Fruit fly (Drosophila melanogaster): ENCODE data around the gene CG31606.

CG31606 gene

dm6 chr2L:8159498-8159897 is 12.1 kb downstream of the CG31606 start, which contains the start of the genes PAPLA1 and Rbsn-5 (continued):
- TF ChIP-seq hkb (optimal IDR thresholded peaks at IDR 0.05) = no peak
- TF ChIP-seq hkb (GFP tag; IDR thresholded peaks at IDR 0.05) = peak; percentile 90
- peak; percentile 94 for TF ChIP-seq NC2β (GFP tag; optimal IDR thresholded peaks at IDR 0.05)
- TF ChIP-seq Tbp (GFP tag; optimal IDR thresholded peaks at IDR 0.05) = no peak
- TF ChIP-seq CG2889 (GFP tag; IDR thresholded peaks at IDR 0.05) = peak; percentile 93
- peak; percentile 99 for TF ChIP-seq sens (GFP tag)
- TF ChIP-seq CG1529 (GFP tag; optimal IDR thresholded peaks at IDR 0.05) = peak; percentile 84
- peak in 1 of 3 experiments; percentile 87 for TF ChIP-seq lola (GFP tag; optimal IDR thresholded peaks at IDR 0.05)
- peak; percentile 81 for TF ChIP-seq CG7987 (GFP tag; optimal IDR thresholded peaks at IDR 0.05)
- peak; percentile 83 for TF ChIP-seq ATbp (GFP tag; optimal IDR thresholded peaks at IDR 0.05)
- TF ChIP-seq cwo (GFP tag; optimal IDR thresholded peaks at IDR 0.05) = peak; percentile 80
- no peak for TF ChIP-seq vnd (GFP tag; IDR thresholded peaks at IDR 0.05; ENCODE audit: partially characterized antibody)
- TF ChIP-seq CG34422 (GFP tag; IDR thresholded peaks at IDR 0.05) = peak; percentile 92
- TF ChIP-seq CG4424 (GFP tag; optimal IDR thresholded peaks at IDR 0.05) = peak; percentile 96
- peak; percentile 96 for TF ChIP-seq CG14441 (GFP tag; IDR thresholded peaks at IDR 0.05)
- peak; percentile 40 for TF ChIP-seq gfzf (GFP tag; optimal IDR thresholded peaks at IDR 0.05)
- TF ChIP-seq CG12942 (GFP tag; optimal IDR thresholded peaks at IDR 0.05) = peak; percentile 94
- TF ChIP-seq Chrac-16 (GFP tag; optimal IDR thresholded peaks at IDR 0.05) = peak; percentile 94
- TF ChIP-seq sisA (GFP tag; IDR thresholded peaks at IDR 0.05) = peak; percentile 96
- TF ChIP-seq Xrp1 (GFP tag; IDR thresholded peaks at IDR 0.05) = peak; percentile 93
- TF ChIP-seq CG6175 (GFP tag; IDR thresholded peaks at IDR 0.05) = peak; percentile 79
- TF ChIP-seq trem (tag; optimal IDR thresholded peaks at IDR 0.05) = peak; percentile 84
- TF ChIP-seq Doc3 (GFP tag; IDR thresholded peaks at IDR 0.05; ENCODE audit: partially characterized antibody) = no peak
- TF ChIP-seq CG6813 (GFP tag; optimal IDR thresholded peaks at IDR 0.05) = peak; percentile 80
- peak; percentile 89 for TF ChIP-seq nom (GFP tag; optimal IDR thresholded peaks at IDR 0.05)
- peak; percentile 92 for TF ChIP-seq her (GFP tag; optimal IDR thresholded peaks at IDR 0.05)
- peak; percentile 55 for TF ChIP-seq CG5180 (GFP tag; optimal IDR thresholded peaks at IDR 0.05)
- TF ChIP-seq sug (tag; optimal IDR thresholded peaks at IDR 0.05) = peak; percentile 94
- TF ChIP-seq CG6765 (GFP tag; optimal IDR thresholded peaks at IDR 0.05) = peak; percentile 89
- TF ChIP-seq CG3726 (GFP tag; IDR thresholded peaks at IDR 0.05) = peak; percentile 88
- peak; percentile 90 for TF ChIP-seq Mes4 (GFP tag; optimal IDR thresholded peaks at IDR 0.05)
- TF ChIP-seq Side (GFP tag; optimal IDR thresholded peaks at IDR 0.05) = peak; percentile 93
- TF ChIP-seq Ssrp (tag; optimal IDR thresholded peaks at IDR 0.05) = peak; percentile 92
- peak; percentile 86 for TF ChIP-seq Rx (GFP tag; IDR thresholded peaks at IDR 0.05)
- peak; percentile 92 for TF ChIP-seq crc (GFP tag; optimal IDR thresholded peaks at IDR 0.05)
- TF ChIP-seq CG8359 (GFP tag; optimal IDR thresholded peaks at IDR 0.05; ENCODE audit: borderline replicate concordance) = peak; percentile 62
- TF ChIP-seq wor (GFP tag; IDR thresholded peaks at IDR 0.05) = peak; percentile 72
- peak; percentile 88 for TF ChIP-seq fd3F (GFP tag; optimal IDR thresholded peaks at IDR 0.05)
- peak; percentile 82 for TF ChIP-seq Usf (GFP tag; optimal IDR thresholded peaks at IDR 0.05)
- peak; percentile 73 for TF ChIP-seq Sry-δ (GFP tag; optimal IDR thresholded peaks at IDR 0.05)
- TF ChIP-seq Atf-2 (GFP tag; optimal IDR thresholded peaks at IDR 0.05) = peak; percentile 94
- TF ChIP-seq CG9876 (GFP tag; optimal IDR thresholded peaks at IDR 0.05) = peak; percentile 93
- peak; percentile 87 for TF ChIP-seq CG30431 (GFP tag; optimal IDR thresholded peaks at IDR 0.05)
- TF ChIP-seq CG11456 (GFP tag; IDR thresholded peaks at IDR 0.05) = peak; percentile 92
- no peak for TF ChIP-seq bbx (GFP tag; IDR thresholded peaks at IDR 0.05; ENCODE audit: partially characterized antibody)
- TF ChIP-seq Bdp1 (GFP tag; optimal IDR thresholded peaks at IDR 0.05) = peak; percentile 89
- TF ChIP-seq CG10654 (GFP tag; optimal IDR thresholded peaks at IDR 0.05) = peak; percentile 94
- TF ChIP-seq maf-S (GFP tag; optimal IDR thresholded peaks at IDR 0.05) = peak; percentile 95
- peak; percentile 69 for TF ChIP-seq kni (GFP tag; optimal IDR thresholded peaks at IDR 0.05)

All from whole organism, embryonic.